Worm (Caenorhabditis elegans) whole organism, young adult: Measurements from ENCODE around the gene sek-6.

Source experiments
- B0035.1 ChIP-seq: sonication (generic microtip); optimal IDR thresholded peaks from 2 replicates; lab custom pipeline; 2016; ENCODE audit warnings: missing genetic modification characterization, mild to moderate bottlenecking, missing compliant biosample characterization, missing genotype, missing genetic modification reagents
- D2030.7 ChIP-seq: fragments of 200-800 bp; sonication (Bioruptor generic); IDR thresholded peaks from 2 replicates; pipeline ENCODE4 v1.3.6; 2022; ENCODE audit warnings: missing genetic modification reagents, missing genetic modification characterization, missing compliant biosample characterization
- F22D6.2 ChIP-seq: sonication (generic microtip); optimal IDR thresholded peaks from 2 replicates; lab custom pipeline; 2016; ENCODE audit warnings: mild to moderate bottlenecking, missing genetic modification characterization, missing compliant biosample characterization
- F37B4.10 ChIP-seq: fragments of 200-800 bp; sonication (Bioruptor generic); IDR thresholded peaks from 2 replicates; pipeline ENCODE4 v1.3.6; 2022; ENCODE audit warnings: missing genetic modification characterization, missing compliant biosample characterization
- F57C9.4 ChIP-seq: sonication (generic microtip); optimal IDR thresholded peaks from 2 replicates; lab custom pipeline; 2017; ENCODE audit warnings: mild to moderate bottlenecking, missing genetic modification characterization, missing compliant biosample characterization
- K11D2.4 ChIP-seq: fragments of 200-800 bp; sonication (Bioruptor generic); IDR thresholded peaks from 2 replicates; pipeline ENCODE4 v1.3.6; 2022; ENCODE audit warnings: missing genetic modification reagents, missing genetic modification characterization, missing compliant biosample characterization
- Y67H2A.10 ChIP-seq: fragments of 200-800 bp; sonication (Bioruptor generic); conservative IDR thresholded peaks from 2 replicates; pipeline ENCODE4 v1.3.6; 2022; ENCODE audit warnings: missing genetic modification reagents, missing genetic modification characterization, missing compliant biosample characterization
- attf-6 ChIP-seq: fragments of 200-800 bp; sonication (Bioruptor generic); IDR thresholded peaks from 2 replicates; pipeline ENCODE4 v1.3.6; 2022; ENCODE audit warnings: missing genetic modification reagents, missing genetic modification characterization, missing compliant biosample characterization
- bed-1 ChIP-seq: fragments of 200-800 bp; sonication (Bioruptor generic); IDR thresholded peaks from 2 replicates; pipeline ENCODE4 v1.3.6; 2022; ENCODE audit warnings: missing genetic modification reagents, missing genetic modification characterization, missing compliant biosample characterization
- ceh-100 ChIP-seq: fragments of 200-800 bp; sonication (Bioruptor generic); IDR thresholded peaks from 2 replicates; pipeline ENCODE4 v1.3.6; 2022; ENCODE audit warnings: missing genetic modification reagents, missing genetic modification characterization, missing compliant biosample characterization
- ceh-40 ChIP-seq: fragments of 200-800 bp; sonication (Bioruptor generic); IDR thresholded peaks from 2 replicates; pipeline ENCODE4 v1.3.6; 2022; ENCODE audit warnings: missing genetic modification characterization, missing compliant biosample characterization
- dpff-1 ChIP-seq: sonication (generic microtip); optimal IDR thresholded peaks from 2 replicates; lab custom pipeline; 2017; ENCODE audit warnings: mild to moderate bottlenecking, missing genetic modification characterization, missing compliant biosample characterization
- dpl-1 ChIP-seq: fragments of 150-350 bp; optimal IDR thresholded peaks from 2 replicates; lab custom pipeline; 2014; ENCODE audit warnings: missing biosample characterization, missing genetic modification reagents, missing genetic modification characterization
- egl-18 ChIP-seq: fragments of 200-800 bp; sonication (Bioruptor generic); IDR thresholded peaks from 2 replicates; pipeline ENCODE4 v1.3.6; 2022; ENCODE audit warnings: missing genetic modification reagents, missing genetic modification characterization, missing compliant biosample characterization
- egl-44 ChIP-seq: fragments of 200-800 bp; sonication (Bioruptor generic); IDR thresholded peaks from 2 replicates; pipeline ENCODE4 v1.3.6; 2022; ENCODE audit warnings: missing genetic modification reagents, missing genetic modification characterization, missing compliant biosample characterization
- let-607 ChIP-seq, 2 experiments: fragments of 200-800 bp in 1 of 2; sonication (Bioruptor generic) in 1 of 2; sonication (generic microtip) in 1 of 2; optimal IDR thresholded peaks; 2 replicates each; lab custom pipeline; 2016 to 2018; ENCODE audit warnings: mild to moderate bottlenecking in 2 of 2, missing compliant biosample characterization in 2 of 2, missing genetic modification characterization in 2 of 2, moderate library complexity in 2 of 2, missing genotype in 1 of 2
- lin-54 ChIP-seq: fragments of 200-800 bp; sonication (Bioruptor generic); optimal IDR thresholded peaks from 2 replicates; lab custom pipeline; 2018; ENCODE audit warnings: mild to moderate bottlenecking, missing genetic modification characterization, missing compliant biosample characterization
- lsl-1 ChIP-seq: fragments of 200-800 bp; sonication (Bioruptor generic); optimal IDR thresholded peaks from 2 replicates; lab custom pipeline; 2018; ENCODE audit warnings: mild to moderate bottlenecking, missing genetic modification characterization, moderate library complexity, missing compliant biosample characterization
- mes-4 ChIP-seq: sonication (generic microtip); optimal IDR thresholded peaks from 2 replicates; lab custom pipeline; 2016; ENCODE audit warnings: missing genotype, missing genetic modification characterization, missing compliant biosample characterization
- nfya-1 ChIP-seq: sonication (generic microtip); optimal IDR thresholded peaks from 2 replicates; lab custom pipeline; 2017; ENCODE audit warnings: antibody characterized with exemption, missing compliant biosample characterization, missing genetic modification characterization, borderline replicate concordance; ENCODE audit not compliant: insufficient read depth
- nfya-2 ChIP-seq: fragments of 200-800 bp; sonication (Bioruptor generic); IDR thresholded peaks from 2 replicates; pipeline ENCODE4 v1.3.6; 2022; ENCODE audit warnings: missing genetic modification reagents, missing genetic modification characterization, missing compliant biosample characterization
- nhr-80 ChIP-seq: sonication (generic microtip); optimal IDR thresholded peaks from 2 replicates; lab custom pipeline; 2016; ENCODE audit warnings: missing genetic modification characterization, missing compliant biosample characterization
- pha-4 ChIP-seq: fragments of 150-350 bp; sonication (generic microtip); optimal IDR thresholded peaks from 2 replicates; lab custom pipeline; 2014; ENCODE audit warnings: missing biosample characterization, missing genetic modification reagents, missing genetic modification characterization
- snpc-1.1 ChIP-seq: sonication (generic microtip); optimal IDR thresholded peaks from 2 replicates; lab custom pipeline; 2017; ENCODE audit warnings: missing genetic modification characterization, mild to moderate bottlenecking, missing compliant biosample characterization, antibody characterized with exemption, moderate library complexity, missing genotype, missing genetic modification reagents; ENCODE audit not compliant: insufficient read depth
- snpc-4 ChIP-seq, 5 experiments: fragments of 150-350 bp in 1 of 5; sonication (generic microtip) in 4 of 5; optimal IDR thresholded peaks; 2 replicates each; lab custom pipeline; 2014 to 2018; ENCODE audit warnings: missing genetic modification characterization in 5 of 5, missing biosample characterization in 3 of 5, antibody characterized with exemption in 2 of 5, mild to moderate bottlenecking in 2 of 5, missing compliant biosample characterization in 2 of 5, missing genotype in 2 of 5, moderate library complexity in 2 of 5, missing genetic modification reagents in 1 of 5
- tbp1 ChIP-seq: fragments of 200-800 bp; sonication (Bioruptor generic); optimal IDR thresholded peaks from 2 replicates; lab custom pipeline; 2018; ENCODE audit warnings: mild to moderate bottlenecking, missing genetic modification characterization, missing compliant biosample characterization
- tbx-9 ChIP-seq: sonication (generic microtip); optimal IDR thresholded peaks from 2 replicates; lab custom pipeline; 2016; ENCODE audit warnings: borderline replicate concordance, missing genetic modification characterization, inconsistent platforms, missing compliant biosample characterization
- unc-62 ChIP-seq: fragments of 150-350 bp; optimal IDR thresholded peaks from 2 replicates; lab custom pipeline; 2014; ENCODE audit warnings: missing biosample characterization, missing genetic modification reagents, missing genetic modification characterization
- ztf-3 ChIP-seq: fragments of 200-800 bp; sonication (Bioruptor generic); optimal IDR thresholded peaks from 2 replicates; lab custom pipeline; 2018; ENCODE audit warnings: mild to moderate bottlenecking, missing genetic modification characterization, missing compliant biosample characterization

sek-6 gene

DNA sequence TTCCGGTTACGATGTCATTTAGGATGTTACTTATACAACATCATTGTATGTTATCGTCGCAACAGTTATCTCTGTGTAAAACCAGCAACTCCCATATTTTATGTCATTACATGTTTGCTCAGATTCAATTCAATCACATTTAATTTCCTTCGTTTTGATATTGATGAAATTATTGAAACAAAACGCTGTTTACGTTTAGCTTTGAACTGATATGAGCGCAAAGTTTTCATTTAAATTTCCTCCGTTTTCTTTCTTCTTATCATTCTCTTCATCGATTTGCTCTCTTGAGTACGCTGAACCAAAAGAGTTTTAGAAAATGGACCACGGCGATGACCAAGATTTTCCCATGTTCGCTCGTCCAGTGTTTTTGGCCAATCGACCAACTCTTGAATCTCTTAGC, at the start of gene sek-6:
TSS of gene sek-6 (plus strand) at position 315 of the 400 bp plus-strand sequence.
- no peak for TF ChIP-seq dpl-1 (GFP tag; lab: Kevin White, UChicago)
- TF ChIP-seq B0035.1 (tag; lab: Kevin White, UChicago): no peak
- no peak for TF ChIP-seq F22D6.2 (tag; lab: Kevin White, UChicago)
- no peak for TF ChIP-seq F57C9.4 (tag; lab: Kevin White, UChicago)
- TF ChIP-seq tbp1 (GFP tag; lab: Kevin White, UChicago): no peak

DNA sequence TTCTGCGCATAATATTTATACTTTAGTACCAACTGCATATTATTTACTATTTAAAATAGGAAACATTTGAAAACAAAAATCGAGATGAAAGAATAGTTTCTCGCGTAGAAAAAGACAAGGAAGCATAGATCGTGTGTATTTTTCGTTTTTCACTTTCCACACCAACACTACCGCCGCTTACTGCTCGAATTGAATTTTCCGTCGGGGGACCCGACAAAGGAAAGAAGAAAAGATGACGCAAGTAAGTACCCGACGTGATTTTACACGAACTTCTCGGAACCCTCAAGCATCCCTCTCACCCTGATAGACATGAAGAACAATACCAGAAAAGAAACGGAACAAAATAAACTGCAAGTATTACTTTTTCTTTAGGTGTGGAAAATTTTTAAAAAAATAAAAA, 49.7 kb upstream of the sek-6 start:
- TF ChIP-seq snpc-4 (GFP tag; optimal IDR thresholded peaks at IDR 0.05; lab: Kevin White, UChicago): no peak
- TF ChIP-seq snpc-4 (tag; optimal IDR thresholded peaks at IDR 0.05; lab: Kevin White, UChicago): no peak
- no peak for TF ChIP-seq unc-62 (GFP tag; lab: Kevin White, UChicago)
- no peak for TF ChIP-seq snpc-1.1 (tag; lab: Kevin White, UChicago)
- TF ChIP-seq egl-18 (GFP tag; lab: Robert Waterston, UW): no peak
- TF ChIP-seq pha-4 (tag; lab: Kevin White, UChicago): no peak
- TF ChIP-seq lin-54 (GFP tag; lab: Kevin White, UChicago): no peak
- TF ChIP-seq tbx-9 (tag; lab: Kevin White, UChicago): no peak
- TF ChIP-seq bed-1 (GFP tag; lab: Robert Waterston, UW): no peak
- TF ChIP-seq ceh-40 (GFP tag; lab: Robert Waterston, UW): no peak
- TF ChIP-seq K11D2.4 (GFP tag; lab: Robert Waterston, UW): no peak
- TF ChIP-seq nfya-1 (tag; lab: Kevin White, UChicago): no peak
- no peak for TF ChIP-seq Y67H2A.10 (GFP tag; lab: Robert Waterston, UW)
- no peak for TF ChIP-seq let-607 (tag; optimal IDR thresholded peaks at IDR 0.05; lab: Kevin White, UChicago)
- TF ChIP-seq mes-4 (tag; lab: Kevin White, UChicago): no peak

DNA sequence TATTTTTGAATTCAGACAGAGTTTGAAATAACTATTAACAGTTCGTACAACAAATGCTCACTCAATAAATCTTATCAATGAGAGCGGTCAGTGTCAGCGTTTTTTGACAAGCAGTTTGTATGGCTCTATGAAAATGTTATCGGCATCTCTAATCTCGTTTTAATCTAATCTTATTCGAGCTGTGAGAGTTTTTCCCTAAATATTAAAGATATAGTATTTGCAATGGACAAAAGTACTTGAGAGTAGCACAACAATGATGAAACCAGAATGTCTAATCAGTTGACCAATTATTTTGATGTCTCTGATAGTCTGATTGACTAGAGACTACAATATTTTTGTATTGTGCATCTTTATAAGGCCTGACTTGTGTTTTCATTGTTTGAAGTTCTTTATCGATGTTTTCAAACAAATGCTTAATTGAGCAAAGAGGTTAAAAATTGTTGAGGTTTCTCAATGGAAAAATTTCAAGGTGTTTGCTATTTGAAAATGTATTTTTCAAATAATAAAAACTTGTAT, 46.0 kb upstream of the sek-6 start, which contains the start of gene F19C6.5:
TSS of gene F19C6.5 (minus strand) at position 51 of the 516 bp plus-strand sequence.
- TF ChIP-seq D2030.7 (GFP tag; lab: Robert Waterston, UW) (no peak), pha-4 (tag; lab: Kevin White, UChicago) (no peak), ztf-3 (no peak), nhr-80 (tag; lab: Kevin White, UChicago) (peak; percentile 37)

DNA sequence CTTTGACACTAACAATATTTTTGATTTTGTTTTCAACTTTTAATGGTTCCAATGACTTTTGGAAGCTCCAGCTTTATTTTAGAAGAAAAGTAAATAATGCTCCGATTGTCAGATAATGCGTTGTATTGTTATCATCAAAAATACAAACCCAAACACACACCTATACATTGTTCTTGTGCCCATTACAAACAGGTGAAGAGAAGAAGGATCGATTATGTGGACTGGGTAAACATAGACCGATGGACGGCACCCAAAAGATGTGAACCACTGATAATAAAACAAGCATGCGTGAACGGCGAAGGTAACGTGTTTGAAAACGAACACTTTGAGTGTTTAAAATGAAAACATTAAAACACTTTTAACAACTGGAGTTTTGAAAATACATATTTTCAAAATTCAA, 43.8 kb upstream of the sek-6 start:
- no peak for TF ChIP-seq dpff-1 (tag; lab: Kevin White, UChicago)

DNA sequence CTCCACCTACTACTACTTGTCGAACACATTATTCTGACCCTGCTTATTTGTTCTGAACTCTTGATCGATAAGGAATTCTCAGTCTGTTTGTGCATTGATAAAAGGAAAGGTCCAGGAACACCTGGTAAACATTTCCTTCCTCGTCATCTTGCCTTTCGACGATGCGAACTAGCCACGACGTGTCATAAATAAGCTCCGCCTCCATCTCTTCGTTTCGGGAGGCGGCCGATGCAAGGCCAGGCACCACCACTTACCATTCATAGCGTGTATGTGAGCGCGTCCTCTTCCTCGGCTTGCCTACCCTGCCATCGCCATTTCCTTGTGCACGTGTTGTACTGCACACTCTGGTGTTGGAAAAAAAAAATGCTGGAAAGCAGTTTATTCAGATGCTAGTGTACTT, 42.1 kb upstream of the sek-6 start:
- TF ChIP-seq attf-6 (GFP tag; lab: Robert Waterston, UW): no peak
- no peak for TF ChIP-seq lsl-1 (GFP tag; lab: Kevin White, UChicago)
- TF ChIP-seq snpc-4 (GFP tag; optimal IDR thresholded peaks at IDR 0.05; lab: Kevin White, UChicago): no peak
- TF ChIP-seq snpc-4 (tag; optimal IDR thresholded peaks at IDR 0.05; lab: Kevin White, UChicago): peak in 2 of 4 experiments; percentile 63 to 71
- no peak for TF ChIP-seq F37B4.10 (GFP tag; lab: Robert Waterston, UW)
- no peak for TF ChIP-seq ceh-100 (GFP tag; lab: Robert Waterston, UW)
- TF ChIP-seq snpc-1.1 (tag; lab: Kevin White, UChicago): no peak
- TF ChIP-seq nfya-2 (GFP tag; lab: Robert Waterston, UW): no peak
- no peak for TF ChIP-seq egl-44 (GFP tag; lab: Robert Waterston, UW)
- TF ChIP-seq, all 124 proteins: peak for 1
